Worm (Caenorhabditis elegans): ENCODE measurements around the gene Y6E2A.7.

- TF ChIP-seq unc-86 (tag; optimal IDR thresholded peaks at IDR 0.05) (no peak), pqm-1 (tag; optimal IDR thresholded peaks at IDR 0.05) (no peak), ceh-45 (GFP tag; IDR thresholded peaks at IDR 0.05) (no peak), nhr-232 (tag; optimal IDR thresholded peaks at IDR 0.05) (no peak), ama-1 (optimal IDR thresholded peaks at IDR 0.05) (no peak), tbx-2 (tag; optimal IDR thresholded peaks at IDR 0.05) (no peak), ceh-14 (tag; optimal IDR thresholded peaks at IDR 0.05) (no peak), nfya-1 (tag; optimal IDR thresholded peaks at IDR 0.05) (no peak), pros-1 (tag; optimal IDR thresholded peaks at IDR 0.05) (no peak)
Measured at ce11 chrV:15718562-15718961, 1.1 kb upstream of the Y6E2A.7 start, which contains the start of gene Y6E2A.5.

Measured in whole organism, late embryonic.